Fruit fly (Drosophila melanogaster) whole organism, prepupa: ENCODE measurements around the gene CG5151.

Experiments
- CG10631 ChIP-seq: fragments of 200-800 bp; sonication (Bioruptor generic); optimal IDR thresholded peaks from 2 replicates; lab custom pipeline; 2016; ENCODE audit warnings: missing biosample characterization, missing genetic modification characterization
- CG6276 ChIP-seq: fragments of 200-800 bp; sonication (Bioruptor generic); optimal IDR thresholded peaks from 2 replicates; lab custom pipeline; 2017; ENCODE audit warnings: missing biosample characterization, mild to moderate bottlenecking, missing genetic modification characterization
- CG6808 ChIP-seq: fragments of 200-800 bp; sonication (Bioruptor generic); optimal IDR thresholded peaks from 3 replicates; lab custom pipeline; 2017; ENCODE audit warnings: missing biosample characterization, missing genetic modification characterization, mild to moderate bottlenecking, moderate library complexity, missing genetic modification reagents
- CG6854 ChIP-seq: fragments of 200-800 bp; sonication (Bioruptor generic); optimal IDR thresholded peaks from 2 replicates; lab custom pipeline; 2017; ENCODE audit warnings: missing biosample characterization, mild to moderate bottlenecking, missing genetic modification characterization
- CG8319 ChIP-seq: fragments of 200-800 bp; sonication (Bioruptor generic); optimal IDR thresholded peaks from 3 replicates; lab custom pipeline; 2016; ENCODE audit warnings: missing biosample characterization, missing genetic modification characterization
- Ets21C ChIP-seq: fragments of 200-800 bp; sonication (Bioruptor generic); optimal IDR thresholded peaks from 3 replicates; lab custom pipeline; 2016; ENCODE audit warnings: missing biosample characterization, missing genetic modification characterization
- Hr39 ChIP-seq: fragments of 200-800 bp; sonication (Bioruptor generic); optimal IDR thresholded peaks from 2 replicates; lab custom pipeline; 2016; ENCODE audit warnings: missing biosample characterization, missing genetic modification characterization
- Lpt ChIP-seq: fragments of 200-800 bp; sonication (Bioruptor generic); optimal IDR thresholded peaks from 3 replicates; lab custom pipeline; 2016; ENCODE audit warnings: missing biosample characterization, missing genetic modification characterization
- Sox102F ChIP-seq: fragments of 200-800 bp; sonication (Bioruptor generic); optimal IDR thresholded peaks from 2 replicates; lab custom pipeline; 2016; ENCODE audit warnings: missing biosample characterization, mild to moderate bottlenecking, missing genetic modification characterization
- fd59A ChIP-seq: fragments of 200-800 bp; sonication (Bioruptor generic); optimal IDR thresholded peaks from 2 replicates; lab custom pipeline; 2017; ENCODE audit warnings: missing biosample characterization, mild to moderate bottlenecking, missing genetic modification characterization, missing genetic modification reagents
- ss ChIP-seq, 2 experiments: fragments of 200-800 bp; sonication (Bioruptor generic); optimal IDR thresholded peaks; 2 replicates in 1 of 2; 3 replicates in 1 of 2; lab custom pipeline; 2017 to 2018; ENCODE audit warnings: mild to moderate bottlenecking in 2 of 2, missing biosample characterization in 2 of 2, missing genetic modification characterization in 2 of 2, moderate library complexity in 1 of 2
- topi ChIP-seq: fragments of 200-800 bp; sonication (Bioruptor generic); optimal IDR thresholded peaks from 3 replicates; lab custom pipeline; 2016; ENCODE audit warnings: missing biosample characterization, missing genetic modification characterization

dm6 chr3L:16177309-16177708 is 12.8 kb upstream of the CG5151 start:
- TF ChIP-seq CG10631 (GFP tag; lab: Kevin White, UChicago) (peak; percentile 24), CG6808 (GFP tag; lab: Kevin White, UChicago) (peak; percentile 55), Lpt (GFP tag; lab: Kevin White, UChicago) (no peak), fd59A (GFP tag; lab: Kevin White, UChicago) (no peak), CG6854 (GFP tag; lab: Kevin White, UChicago) (no peak), Ets21C (GFP tag; lab: Kevin White, UChicago) (no peak), topi (peak; percentile 10), CG8319 (no peak), ss (GFP tag; optimal IDR thresholded peaks at IDR 0.05; lab: Kevin White, UChicago) (peak in 1 of 2 experiments; percentile 22), Hr39 (GFP tag; lab: Kevin White, UChicago) (no peak), Sox102F (GFP tag; lab: Kevin White, UChicago) (peak; percentile 23), CG6276 (GFP tag; lab: Kevin White, UChicago) (no peak)
